Worm (Caenorhabditis elegans) whole organism, early embryonic: ENCODE data around the gene T07D4.2.

Experiments
- B0310.2 ChIP-seq: sonication (generic microtip); optimal IDR thresholded peaks from 2 replicates; lab custom pipeline; 2016; ENCODE audit warnings: mild to moderate bottlenecking, missing genetic modification characterization, missing compliant biosample characterization
- F13C5.2 ChIP-seq: sonication (generic microtip); optimal IDR thresholded peaks from 2 replicates; lab custom pipeline; 2017; ENCODE audit warnings: mild to moderate bottlenecking, missing genetic modification characterization, inconsistent platforms, missing compliant biosample characterization
- aly-1 ChIP-seq: sonication (generic microtip); optimal IDR thresholded peaks from 2 replicates; lab custom pipeline; 2016; ENCODE audit warnings: missing genetic modification characterization, missing compliant biosample characterization
- ama-1 ChIP-seq: fragments of 150-350 bp; optimal IDR thresholded peaks from 2 replicates; lab custom pipeline; 2014
- ceh-13 ChIP-seq: fragments of 200-800 bp; sonication (Bioruptor generic); optimal IDR thresholded peaks from 2 replicates; lab custom pipeline; 2018; ENCODE audit warnings: mild to moderate bottlenecking, missing genetic modification characterization, missing compliant biosample characterization
- ceh-36 ChIP-seq: sonication (generic microtip); optimal IDR thresholded peaks from 2 replicates; lab custom pipeline; 2016; ENCODE audit warnings: missing genetic modification characterization, inconsistent platforms, missing compliant biosample characterization
- ets-7 ChIP-seq: sonication (generic microtip); optimal IDR thresholded peaks from 2 replicates; lab custom pipeline; 2016; ENCODE audit warnings: missing genotype, missing genetic modification characterization, missing compliant biosample characterization
- flt-1 ChIP-seq: fragments of 200-800 bp; sonication (Bioruptor generic); IDR thresholded peaks from 2 replicates; pipeline ENCODE4 v1.3.6; 2022; ENCODE audit warnings: missing genetic modification characterization, missing compliant biosample characterization
- hmbx-1 ChIP-seq: sonication (generic microtip); optimal IDR thresholded peaks from 2 replicates; lab custom pipeline; 2016; ENCODE audit warnings: mild to moderate bottlenecking, missing genetic modification characterization, missing compliant biosample characterization
- hmg-4 ChIP-seq: fragments of 200-800 bp; sonication (Bioruptor generic); optimal IDR thresholded peaks from 2 replicates; lab custom pipeline; 2018; ENCODE audit warnings: mild to moderate bottlenecking, missing genetic modification characterization, missing compliant biosample characterization
- hnd-1 ChIP-seq: sonication (generic microtip); optimal IDR thresholded peaks from 2 replicates; lab custom pipeline; 2016; ENCODE audit warnings: missing genetic modification characterization, missing compliant biosample characterization
- pes-1 ChIP-seq: fragments of 200-800 bp; sonication (Bioruptor generic); IDR thresholded peaks from 2 replicates; pipeline ENCODE4 v1.3.6; 2022; ENCODE audit warnings: missing genetic modification reagents, missing genetic modification characterization, missing compliant biosample characterization
- scrt-1 ChIP-seq: fragments of 200-800 bp; sonication (Bioruptor generic); IDR thresholded peaks from 2 replicates; pipeline ENCODE4 v1.3.6; 2022; ENCODE audit warnings: missing genetic modification characterization, missing compliant biosample characterization
- sea-1 ChIP-seq: fragments of 200-800 bp; sonication (Bioruptor generic); conservative IDR thresholded peaks from 2 replicates; pipeline ENCODE4 v1.3.6; 2022; ENCODE audit warnings: missing genetic modification characterization, missing compliant biosample characterization
- tbx-11 ChIP-seq: fragments of 200-800 bp; sonication (Bioruptor generic); IDR thresholded peaks from 2 replicates; pipeline ENCODE4 v1.3.6; 2022; ENCODE audit warnings: missing genetic modification characterization, missing compliant biosample characterization
- tbx-37 ChIP-seq: fragments of 200-800 bp; sonication (Bioruptor generic); conservative IDR thresholded peaks from 2 replicates; pipeline ENCODE4 v1.3.6; 2022; ENCODE audit warnings: missing genetic modification reagents, missing genetic modification characterization, missing compliant biosample characterization
- tra-4 ChIP-seq: sonication (generic microtip); optimal IDR thresholded peaks from 2 replicates; lab custom pipeline; 2017; ENCODE audit warnings: missing genetic modification characterization, missing compliant biosample characterization

Gene T07D4.2

ce11 chrII:8857074-8857473 lies 16.7 kb downstream of the T07D4.2 start:
- TF ChIP-seq flt-1 (GFP tag; lab: Robert Waterston, UW): no peak
- TF ChIP-seq F13C5.2: no peak
- TF ChIP-seq tbx-37 (GFP tag; lab: Robert Waterston, UW): no peak
- no peak for TF ChIP-seq ceh-36 (tag; lab: Kevin White, UChicago)
- TF ChIP-seq hmbx-1: no peak
- TF ChIP-seq sea-1 (GFP tag; lab: Robert Waterston, UW): no peak
- no peak for TF ChIP-seq B0310.2 (tag; lab: Kevin White, UChicago)
- no peak for TF ChIP-seq ama-1 (lab: Kevin White, UChicago)
- TF ChIP-seq ceh-13 (GFP tag; lab: Kevin White, UChicago): no peak
- no peak for TF ChIP-seq tbx-11 (GFP tag; lab: Robert Waterston, UW)
- no peak for TF ChIP-seq scrt-1
- TF ChIP-seq hnd-1 (tag; lab: Kevin White, UChicago): no peak
- TF ChIP-seq pes-1 (GFP tag; lab: Robert Waterston, UW): no peak
- TF ChIP-seq aly-1: no peak
- TF ChIP-seq ets-7: no peak
- no peak for TF ChIP-seq tra-4 (tag; lab: Kevin White, UChicago)
- TF ChIP-seq hmg-4: no peak

DNA sequence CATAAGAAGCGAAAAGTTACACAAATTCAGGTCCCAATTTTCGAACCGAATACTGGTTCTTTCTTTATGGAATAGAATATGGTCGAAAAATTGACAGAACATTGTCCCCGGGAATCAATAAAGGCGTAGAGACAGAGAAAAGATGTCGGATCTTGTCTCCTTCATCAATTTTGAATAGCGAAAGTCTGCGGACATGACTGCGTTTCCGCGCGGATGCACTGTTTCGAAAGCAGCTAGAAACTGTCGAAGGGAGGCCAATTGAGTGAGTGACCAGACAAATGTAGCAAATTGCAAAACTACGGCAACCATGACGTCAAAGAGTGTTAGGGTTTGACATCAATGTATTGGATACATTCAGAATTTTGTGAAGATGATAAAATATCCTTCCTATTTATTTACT lies 17.2 kb downstream of the T07D4.2 start:
- no peak for TF ChIP-seq tra-4 (tag; lab: Kevin White, UChicago)
- no peak for TF ChIP-seq pes-1 (GFP tag; lab: Robert Waterston, UW)
- no peak for TF ChIP-seq ceh-13 (GFP tag; lab: Kevin White, UChicago)
- TF ChIP-seq hmg-4: no peak
- TF ChIP-seq hnd-1 (tag; lab: Kevin White, UChicago): no peak

DNA sequence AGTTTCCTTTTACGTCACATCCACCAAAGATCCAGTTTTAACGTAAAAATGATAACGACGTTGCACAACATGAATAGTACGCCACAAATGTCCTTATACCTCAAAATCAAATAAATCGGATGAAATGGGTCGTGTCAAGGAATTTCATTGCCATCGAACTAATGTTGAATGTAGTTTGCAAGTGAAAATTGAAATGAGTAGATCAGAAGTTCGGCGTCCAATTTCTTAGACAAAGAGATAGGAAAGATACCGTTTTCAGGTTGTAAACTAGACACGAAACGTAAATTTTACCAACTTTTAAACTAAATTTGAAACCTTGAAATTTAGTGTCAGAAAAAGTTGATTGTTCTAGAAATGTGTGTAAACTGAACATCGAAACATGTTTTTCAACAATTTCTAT lies 18.9 kb downstream of the T07D4.2 start:
- TF ChIP-seq tbx-11 (GFP tag; lab: Robert Waterston, UW) (no peak), flt-1 (GFP tag; lab: Robert Waterston, UW) (no peak), B0310.2 (tag; lab: Kevin White, UChicago) (no peak), tbx-37 (GFP tag; lab: Robert Waterston, UW) (no peak)

DNA sequence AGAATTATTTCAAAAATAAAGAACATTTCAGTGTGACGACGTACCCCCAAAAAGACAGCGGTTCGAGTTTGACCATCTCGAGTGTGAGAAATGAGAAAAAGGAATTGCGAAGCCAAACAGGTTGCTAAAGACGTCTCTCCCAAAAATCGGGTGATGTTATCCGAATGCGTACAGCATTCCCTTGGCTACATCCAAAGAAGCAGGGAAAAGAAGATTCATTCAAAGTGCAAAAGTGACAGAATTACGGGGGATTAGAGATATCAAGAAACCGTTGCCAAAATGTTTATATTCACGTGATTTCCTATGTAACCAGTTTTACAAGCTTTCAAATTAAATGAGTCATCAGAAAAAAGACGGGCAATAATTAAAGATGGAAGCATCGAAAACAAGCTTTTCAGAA lies 19.8 kb downstream of the T07D4.2 start:
- TF ChIP-seq hmbx-1 (no peak), ama-1 (lab: Kevin White, UChicago) (no peak)

- TF ChIP-seq flt-1 (GFP tag; lab: Robert Waterston, UW) (no peak), ceh-36 (tag; lab: Kevin White, UChicago) (no peak), B0310.2 (tag; lab: Kevin White, UChicago) (no peak), ama-1 (lab: Kevin White, UChicago) (no peak), hmbx-1 (no peak), hmg-4 (no peak), tbx-11 (GFP tag; lab: Robert Waterston, UW) (no peak), ceh-13 (GFP tag; lab: Kevin White, UChicago) (no peak), F13C5.2 (no peak), scrt-1 (no peak), hnd-1 (tag; lab: Kevin White, UChicago) (no peak), pes-1 (GFP tag; lab: Robert Waterston, UW) (no peak), tra-4 (tag; lab: Kevin White, UChicago) (no peak), ets-7 (no peak)
Measured at ce11 chrII:8853238-8853637, 20.5 kb downstream of the T07D4.2 start.

DNA sequence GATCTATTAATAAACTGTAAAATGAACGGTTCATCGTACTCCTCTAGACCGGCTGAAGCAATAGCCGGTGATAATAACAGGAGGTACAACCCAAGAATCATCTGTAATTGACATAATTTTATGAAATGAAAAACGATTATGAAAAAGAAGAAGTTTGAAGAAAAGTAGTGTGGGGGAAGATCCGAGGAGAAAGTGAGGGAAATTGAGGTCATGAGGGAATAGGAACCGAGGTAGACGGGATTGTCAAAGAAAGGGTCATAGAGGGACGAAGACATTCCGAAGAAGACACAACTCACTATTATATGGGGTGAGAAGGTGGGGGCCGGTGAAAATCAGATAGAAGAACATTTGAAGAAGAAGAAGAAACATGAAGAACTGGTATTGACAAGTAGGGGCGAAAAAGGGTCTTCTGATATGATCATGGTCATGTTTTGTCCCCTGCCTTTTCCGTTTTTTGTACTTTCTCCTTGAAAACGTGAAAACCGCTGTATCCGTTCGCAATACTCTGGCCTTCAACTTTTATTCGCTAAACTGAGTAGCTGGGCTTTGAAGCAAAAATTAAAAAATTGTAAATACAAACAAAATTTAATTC lies 21.6 kb downstream of the T07D4.2 start, which contains the start of gene oac-46:
oac-46 (minus strand) TSS at position 101 of the 592 bp plus-strand sequence.
- TF ChIP-seq ceh-36 (tag; lab: Kevin White, UChicago): no peak
- no peak for TF ChIP-seq hmbx-1
- no peak for TF ChIP-seq aly-1
- no peak for TF ChIP-seq tra-4 (tag; lab: Kevin White, UChicago)

DNA sequence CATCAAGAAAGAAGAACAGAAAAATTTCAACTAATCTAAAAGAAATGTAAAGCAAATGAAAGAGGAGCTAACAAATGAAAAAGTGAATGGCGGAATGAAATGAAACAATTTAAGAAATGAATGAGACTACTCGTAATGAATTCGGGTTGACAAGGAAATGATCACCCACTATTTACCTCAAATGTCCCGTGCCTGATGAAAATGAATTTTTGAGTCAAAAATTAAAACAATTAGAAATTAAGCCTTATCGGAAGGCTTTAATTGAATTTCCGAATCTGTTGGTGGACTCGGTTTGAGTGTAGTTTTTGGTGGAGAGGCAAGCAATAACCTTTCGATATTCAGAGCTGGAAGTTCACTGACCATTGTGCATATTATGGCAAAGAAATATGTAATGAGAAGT lies 24.8 kb downstream of the T07D4.2 start:
- no peak for TF ChIP-seq ceh-36 (tag; lab: Kevin White, UChicago)
- TF ChIP-seq hmg-4: no peak
- TF ChIP-seq pes-1 (GFP tag; lab: Robert Waterston, UW): no peak
- no peak for TF ChIP-seq ets-7
- no peak for TF ChIP-seq B0310.2 (tag; lab: Kevin White, UChicago)
- no peak for TF ChIP-seq sea-1 (GFP tag; lab: Robert Waterston, UW)
- TF ChIP-seq hnd-1 (tag; lab: Kevin White, UChicago): no peak
- no peak for TF ChIP-seq tbx-37 (GFP tag; lab: Robert Waterston, UW)
- no peak for TF ChIP-seq hmbx-1
- TF ChIP-seq ama-1 (lab: Kevin White, UChicago): no peak
- TF ChIP-seq flt-1 (GFP tag; lab: Robert Waterston, UW): no peak
- TF ChIP-seq F13C5.2: no peak
- TF ChIP-seq aly-1: no peak
- no peak for TF ChIP-seq ceh-13 (GFP tag; lab: Kevin White, UChicago)
- TF ChIP-seq tra-4 (tag; lab: Kevin White, UChicago): no peak
- TF ChIP-seq scrt-1: no peak
- TF ChIP-seq tbx-11 (GFP tag; lab: Robert Waterston, UW): no peak

DNA sequence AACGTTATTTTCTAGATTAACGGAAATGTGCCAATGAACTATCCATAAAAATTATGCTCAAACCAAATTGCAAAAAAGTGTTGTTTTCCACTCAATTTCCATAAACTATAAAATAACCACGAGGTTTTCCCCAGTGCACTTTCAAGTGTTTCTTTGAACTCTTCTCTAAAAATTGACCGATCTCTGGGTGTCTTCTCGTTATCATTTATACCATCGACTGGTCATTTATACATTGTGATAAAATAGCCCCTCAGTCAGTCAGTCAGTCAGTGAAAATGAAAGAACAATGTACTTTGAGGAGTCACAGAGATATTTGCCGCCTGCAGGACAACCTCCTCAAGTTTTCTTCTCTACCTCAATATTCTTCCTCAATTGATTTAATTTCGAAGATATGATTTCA lies 27.8 kb downstream of the T07D4.2 start:
- TF ChIP-seq ets-7 (no peak), scrt-1 (no peak), pes-1 (GFP tag; lab: Robert Waterston, UW) (no peak), tbx-11 (GFP tag; lab: Robert Waterston, UW) (no peak), hmbx-1 (no peak), sea-1 (GFP tag; lab: Robert Waterston, UW) (no peak), ceh-36 (tag; lab: Kevin White, UChicago) (no peak), B0310.2 (tag; lab: Kevin White, UChicago) (no peak), tbx-37 (GFP tag; lab: Robert Waterston, UW) (no peak), tra-4 (tag; lab: Kevin White, UChicago) (no peak), flt-1 (GFP tag; lab: Robert Waterston, UW) (no peak), aly-1 (no peak), ama-1 (lab: Kevin White, UChicago) (no peak), ceh-13 (GFP tag; lab: Kevin White, UChicago) (no peak), F13C5.2 (no peak), hmg-4 (no peak)
